Worm (Caenorhabditis elegans): ENCODE data around the gene srh-44.

- no peak for TF ChIP-seq elt-3 (tag; optimal IDR thresholded peaks at IDR 0.05)
- no peak for TF ChIP-seq R02D3.7 (tag; optimal IDR thresholded peaks at IDR 0.05)
- no peak for TF ChIP-seq tbx-2 (tag; optimal IDR thresholded peaks at IDR 0.05)
- TF ChIP-seq skn-1 (tag; optimal IDR thresholded peaks at IDR 0.05) = no peak
- TF ChIP-seq snpc-4 (tag; optimal IDR thresholded peaks at IDR 0.05) = no peak
- peak; percentile 1 for TF ChIP-seq nfya-1 (tag; optimal IDR thresholded peaks at IDR 0.05; ENCODE audit: insufficient read depth)
- TF ChIP-seq nhr-28 (tag; optimal IDR thresholded peaks at IDR 0.05) = no peak
- no peak for TF ChIP-seq ztf-4 (tag; optimal IDR thresholded peaks at IDR 0.05)
- no peak for TF ChIP-seq aly-2 (tag; optimal IDR thresholded peaks at IDR 0.05)
- TF ChIP-seq nhr-23 (tag; optimal IDR thresholded peaks at IDR 0.05) = peak; percentile 38
- TF ChIP-seq lin-39 (tag; optimal IDR thresholded peaks at IDR 0.05) = no peak
These were observed 22.0 kb upstream of the srh-44 start, which contains the start of gene hacl-1 for ce11 chrII:11492843-11493242.

Measured in whole organism, L3 larva.